Worm (Caenorhabditis elegans): Measurements from ENCODE around the gene oac-49.

oac-49 gene

DNA sequence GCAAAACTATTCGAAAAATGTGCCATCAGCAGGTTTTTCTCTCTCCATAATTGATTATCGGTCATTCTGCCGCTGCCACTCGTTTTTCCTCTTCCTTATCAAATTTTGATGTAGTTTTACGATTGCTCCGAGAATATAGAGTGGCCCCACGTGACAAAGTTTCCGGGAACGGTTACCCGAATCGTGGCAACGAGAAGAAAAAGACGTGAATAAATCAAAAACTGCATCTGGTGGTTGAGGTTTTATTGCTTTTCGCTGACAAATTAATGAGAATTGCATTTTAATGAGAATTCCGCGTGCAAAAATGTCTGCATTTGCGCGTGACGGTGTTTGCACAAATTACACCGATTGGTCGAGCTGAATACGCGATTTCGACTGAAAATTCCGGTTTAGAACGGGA is 12.3 kb upstream of the oac-49 start (continued):
- TF ChIP-seq Y53F4B.3 (GFP tag; IDR thresholded peaks at IDR 0.05) (no peak), tlf-1 (GFP tag; optimal IDR thresholded peaks at IDR 0.05) (peak; percentile 22), F23B12.7 (tag; optimal IDR thresholded peaks at IDR 0.05; ENCODE audit: insufficient read depth) (no peak), nfya-1 (tag; optimal IDR thresholded peaks at IDR 0.05; ENCODE audit: borderline replicate concordance, insufficient read depth) (no peak), F22D6.2 (tag; optimal IDR thresholded peaks at IDR 0.05) (no peak), nhr-27 (tag; optimal IDR thresholded peaks at IDR 0.05) (no peak), snpc-3.4 (tag; optimal IDR thresholded peaks at IDR 0.05) (no peak)

ce11 chrV:19206911-19207310 is 10.9 kb upstream of the oac-49 start:
- TF ChIP-seq nhr-80 (tag; optimal IDR thresholded peaks at IDR 0.05) (peak; percentile 85), let-607 (tag; optimal IDR thresholded peaks at IDR 0.05) (peak; percentile 42 to 71), ama-1 (optimal IDR thresholded peaks at IDR 0.05) (no peak), ama-1 (GFP tag; optimal IDR thresholded peaks at IDR 0.05) (no peak), Y56A3A.18 (GFP tag; IDR thresholded peaks at IDR 0.05) (no peak), cebp-2 (GFP tag; IDR thresholded peaks at IDR 0.05) (0 out of 2 replicates have a peak, but pooled peaks have one; percentile 20)

DNA sequence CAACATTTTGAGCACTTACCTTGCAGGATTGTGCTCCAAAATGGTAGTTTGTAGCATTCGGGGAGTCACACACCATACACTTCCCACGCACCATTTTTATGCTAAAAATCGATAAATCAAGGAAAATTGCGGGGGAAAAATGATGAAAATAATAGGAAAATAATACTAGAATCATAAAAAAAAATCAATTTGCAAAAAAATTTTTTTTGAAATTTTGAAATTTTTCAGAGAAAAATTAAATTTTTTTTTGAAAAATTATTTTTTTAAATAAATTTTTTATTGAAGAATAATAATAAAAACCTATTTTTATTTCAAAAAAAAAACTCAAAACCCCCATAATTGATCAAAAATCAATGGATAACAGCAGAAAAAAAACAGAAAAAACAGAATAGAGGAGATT is 6.0 kb upstream of the oac-49 start, which contains the start of gene nhr-79:
Gene nhr-79, minus strand, starts transcription at position 101 of the 400 bp plus-strand sequence.
- TF ChIP-seq bed-2 (GFP tag; IDR thresholded peaks at IDR 0.05), result no peak
- TF ChIP-seq Y56A3A.18 (GFP tag; IDR thresholded peaks at IDR 0.05), result no peak
- no peak for TF ChIP-seq snpc-1.3 (tag; optimal IDR thresholded peaks at IDR 0.05; ENCODE audit: insufficient read depth)
- no peak for TF ChIP-seq ets-4 (GFP tag; optimal IDR thresholded peaks at IDR 0.05)
- no peak for TF ChIP-seq atf-7 (tag; optimal IDR thresholded peaks at IDR 0.05)
- TF ChIP-seq chd-7 (tag; optimal IDR thresholded peaks at IDR 0.05), result no peak
- TF ChIP-seq Y53G8AR.9 (GFP tag; conservative IDR thresholded peaks at IDR 0.05), result no peak
- no peak for TF ChIP-seq Y53F4B.3 (GFP tag; IDR thresholded peaks at IDR 0.05)
- TF ChIP-seq Y67H2A.10 (GFP tag; conservative IDR thresholded peaks at IDR 0.05), result no peak
- TF ChIP-seq hsf-1 (GFP tag; IDR thresholded peaks at IDR 0.05), result no peak
- no peak for TF ChIP-seq ztf-18 (tag; optimal IDR thresholded peaks at IDR 0.05)
- no peak for TF ChIP-seq nhr-179 (tag; optimal IDR thresholded peaks at IDR 0.05)
- no peak for TF ChIP-seq hmg-1.2 (GFP tag; IDR thresholded peaks at IDR 0.05)
- TF ChIP-seq somi-1 (GFP tag; optimal IDR thresholded peaks at IDR 0.05), result no peak
- TF ChIP-seq nhr-90 (tag; optimal IDR thresholded peaks at IDR 0.05), result no peak
- TF ChIP-seq athp-1 (tag; optimal IDR thresholded peaks at IDR 0.05), result no peak
- no peak for TF ChIP-seq ceh-91 (GFP tag; IDR thresholded peaks at IDR 0.05)
- TF ChIP-seq tlf-1 (GFP tag; optimal IDR thresholded peaks at IDR 0.05), result no peak
- no peak for TF ChIP-seq ceh-40 (GFP tag; IDR thresholded peaks at IDR 0.05)
- TF ChIP-seq lag-1 (GFP tag; IDR thresholded peaks at IDR 0.05), result no peak

DNA sequence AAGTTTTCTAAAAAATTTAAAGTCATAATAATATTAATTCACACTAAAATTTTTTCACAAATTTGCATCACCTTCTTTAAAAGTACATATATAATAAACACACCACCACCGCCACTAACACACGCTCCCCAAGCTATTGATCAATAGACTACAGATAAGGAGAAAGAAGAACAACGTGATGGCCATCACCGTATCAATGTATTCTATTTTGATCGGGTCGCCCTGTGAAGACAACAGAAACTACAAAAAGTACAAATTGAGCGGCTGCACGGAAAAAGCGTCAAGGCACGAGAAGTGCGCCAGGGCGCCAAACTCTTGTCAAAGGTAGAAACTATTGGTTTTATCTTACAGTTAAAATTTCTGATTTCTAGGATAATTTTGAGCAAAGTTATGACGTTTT is 5.4 kb upstream of the oac-49 start:
- no peak for TF ChIP-seq nhr-90 (tag; optimal IDR thresholded peaks at IDR 0.05)
- no peak for TF ChIP-seq lir-1 (GFP tag; conservative IDR thresholded peaks at IDR 0.05)
- no peak for TF ChIP-seq cebp-1 (GFP tag; IDR thresholded peaks at IDR 0.05)
- TF ChIP-seq cebp-1 (tag; optimal IDR thresholded peaks at IDR 0.05), result no peak
- peak; percentile 92 for TF ChIP-seq F22D6.2 (tag; optimal IDR thresholded peaks at IDR 0.05)
- no peak for TF ChIP-seq lin-54 (GFP tag; optimal IDR thresholded peaks at IDR 0.05)
- TF ChIP-seq nhr-80 (tag; optimal IDR thresholded peaks at IDR 0.05), result peak; percentile 77
- TF ChIP-seq F55B11.4 (tag; optimal IDR thresholded peaks at IDR 0.05; ENCODE audit: borderline replicate concordance, insufficient read depth), result no peak
- TF ChIP-seq attf-5 (GFP tag; optimal IDR thresholded peaks at IDR 0.05), result peak; percentile 1
- peak; percentile 82 for TF ChIP-seq ztf-18 (tag; optimal IDR thresholded peaks at IDR 0.05)
- TF ChIP-seq tlf-1 (GFP tag; optimal IDR thresholded peaks at IDR 0.05), result no peak
- no peak for TF ChIP-seq aptf-2 (GFP tag; conservative IDR thresholded peaks at IDR 0.05)

Measured in whole organism, young adult.